Worm (Caenorhabditis elegans) whole organism, mixed stage, embryonic: Measurements from ENCODE around the gene Y50D4B.6.

ENCODE experiments used
- M03D4.4 ChIP-seq: sonication (generic microtip); optimal IDR thresholded peaks from 2 replicates; lab custom pipeline; 2017; ENCODE audit warnings: mild to moderate bottlenecking, missing genetic modification characterization, missing compliant biosample characterization
- bed-3 ChIP-seq: fragments of 200-800 bp; sonication (Bioruptor generic); optimal IDR thresholded peaks from 3 replicates; lab custom pipeline; 2018; ENCODE audit warnings: mild to moderate bottlenecking, missing genetic modification characterization, moderate library complexity, missing compliant biosample characterization
- ceh-43 ChIP-seq: fragments of 200-800 bp; sonication (Bioruptor generic); optimal IDR thresholded peaks from 2 replicates; lab custom pipeline; 2018; ENCODE audit warnings: mild to moderate bottlenecking, missing genetic modification characterization, moderate library complexity, missing compliant biosample characterization
- ceh-83 ChIP-seq: fragments of 200-800 bp; sonication (Bioruptor generic); optimal IDR thresholded peaks from 2 replicates; lab custom pipeline; 2018; ENCODE audit warnings: mild to moderate bottlenecking, missing genetic modification characterization, missing compliant biosample characterization
- ces-1 ChIP-seq: fragments of 150-350 bp; optimal IDR thresholded peaks from 2 replicates; lab custom pipeline; 2014; ENCODE audit warnings: missing biosample characterization, missing genetic modification reagents, missing genetic modification characterization
- cnd-1 ChIP-seq: fragments of 200-800 bp; sonication (Bioruptor generic); optimal IDR thresholded peaks from 2 replicates; lab custom pipeline; 2018; ENCODE audit warnings: mild to moderate bottlenecking, missing genetic modification characterization, missing compliant biosample characterization
- drap-1 ChIP-seq: fragments of 200-800 bp; sonication (Bioruptor generic); optimal IDR thresholded peaks from 3 replicates; lab custom pipeline; 2018; ENCODE audit warnings: mild to moderate bottlenecking, missing genetic modification characterization, missing compliant biosample characterization
- elt-1 ChIP-seq: sonication (generic microtip); optimal IDR thresholded peaks from 2 replicates; lab custom pipeline; 2017; ENCODE audit warnings: missing genetic modification characterization, mild to moderate bottlenecking, missing compliant biosample characterization, antibody characterized with exemption, moderate library complexity, borderline replicate concordance; ENCODE audit not compliant: insufficient read depth
- elt-3 ChIP-seq: fragments of 150-350 bp; optimal IDR thresholded peaks from 2 replicates; lab custom pipeline; 2014; ENCODE audit warnings: missing biosample characterization, missing genetic modification characterization
- flh-1 ChIP-seq: fragments of 200-800 bp; sonication (Bioruptor generic); optimal IDR thresholded peaks from 2 replicates; lab custom pipeline; 2018; ENCODE audit warnings: mild to moderate bottlenecking, missing genetic modification characterization, moderate library complexity, missing compliant biosample characterization
- hlh-1 ChIP-seq: fragments of 150-350 bp; optimal IDR thresholded peaks from 2 replicates; lab custom pipeline; 2014; ENCODE audit warnings: missing biosample characterization, missing genetic modification reagents, missing genetic modification characterization
- lin-13 ChIP-seq: fragments of 150-350 bp; optimal IDR thresholded peaks from 2 replicates; lab custom pipeline; 2014; ENCODE audit warnings: missing biosample characterization, missing genetic modification characterization
- lin-32 ChIP-seq: fragments of 200-800 bp; sonication (Bioruptor generic); optimal IDR thresholded peaks from 2 replicates; lab custom pipeline; 2018; ENCODE audit warnings: mild to moderate bottlenecking, missing genetic modification characterization, missing compliant biosample characterization
- lsy-2 ChIP-seq: fragments of 150-350 bp; optimal IDR thresholded peaks from 2 replicates; lab custom pipeline; 2014; ENCODE audit warnings: missing biosample characterization, missing genetic modification characterization
- mab-5 ChIP-seq: fragments of 150-350 bp; optimal IDR thresholded peaks from 2 replicates; lab custom pipeline; 2014; ENCODE audit warnings: missing biosample characterization, missing genetic modification characterization
- mep-1 ChIP-seq: fragments of 150-350 bp; optimal IDR thresholded peaks from 2 replicates; lab custom pipeline; 2017; ENCODE audit warnings: missing biosample characterization, missing genetic modification reagents, missing genetic modification characterization, inconsistent platforms
- mls-2 ChIP-seq: sonication (generic microtip); optimal IDR thresholded peaks from 2 replicates; lab custom pipeline; 2016; ENCODE audit warnings: mild to moderate bottlenecking, missing genetic modification characterization, moderate library complexity, missing compliant biosample characterization
- nhr-12 ChIP-seq: fragments of 150-350 bp; optimal IDR thresholded peaks from 2 replicates; lab custom pipeline; 2014; ENCODE audit warnings: missing biosample characterization, missing genetic modification characterization
- nhr-2 ChIP-seq: fragments of 150-350 bp; optimal IDR thresholded peaks from 2 replicates; lab custom pipeline; 2014; ENCODE audit warnings: missing biosample characterization, missing genetic modification characterization
- nhr-237 ChIP-seq: fragments of 150-350 bp; optimal IDR thresholded peaks from 2 replicates; lab custom pipeline; 2014; ENCODE audit warnings: missing biosample characterization, missing genetic modification characterization
- nhr-28 ChIP-seq: fragments of 150-350 bp; optimal IDR thresholded peaks from 2 replicates; lab custom pipeline; 2014; ENCODE audit warnings: missing biosample characterization, missing genetic modification characterization
- sem-2 ChIP-seq: fragments of 200-800 bp; sonication (Bioruptor generic); optimal IDR thresholded peaks from 2 replicates; lab custom pipeline; 2018; ENCODE audit warnings: mild to moderate bottlenecking, missing genetic modification characterization, missing compliant biosample characterization
- snpc-4 ChIP-seq: fragments of 150-350 bp; optimal IDR thresholded peaks from 2 replicates; lab custom pipeline; 2014; ENCODE audit warnings: missing biosample characterization, missing genetic modification characterization
- tbx-8 ChIP-seq: fragments of 200-800 bp; sonication (Bioruptor generic); optimal IDR thresholded peaks from 2 replicates; lab custom pipeline; 2018; ENCODE audit warnings: mild to moderate bottlenecking, missing genetic modification characterization, moderate library complexity, missing compliant biosample characterization
- unc-39 ChIP-seq: fragments of 150-350 bp; optimal IDR thresholded peaks from 2 replicates; lab custom pipeline; 2014; ENCODE audit warnings: missing biosample characterization, missing genetic modification characterization
- unc-62 ChIP-seq: fragments of 150-350 bp; optimal IDR thresholded peaks from 2 replicates; lab custom pipeline; 2014; ENCODE audit warnings: missing biosample characterization, missing genetic modification reagents, missing genetic modification characterization
- zip-8 ChIP-seq: fragments of 150-350 bp; optimal IDR thresholded peaks from 2 replicates; lab custom pipeline; 2014; ENCODE audit warnings: missing biosample characterization, missing genetic modification characterization
- ztf-11 ChIP-seq: fragments of 150-350 bp; optimal IDR thresholded peaks from 2 replicates; lab custom pipeline; 2014; ENCODE audit warnings: missing biosample characterization, missing genetic modification characterization

Gene Y50D4B.6

ce11 chrV:1112180-1112579 lies 28.1 kb downstream of the Y50D4B.6 start:
- no peak for TF ChIP-seq hlh-1 (tag; lab: Kevin White, UChicago)
- TF ChIP-seq snpc-4 (tag; lab: Kevin White, UChicago) = no peak
- TF ChIP-seq mep-1 (tag; lab: Kevin White, UChicago) = no peak
- TF ChIP-seq flh-1 = no peak
- TF ChIP-seq nhr-12 = no peak
- TF ChIP-seq nhr-28 (tag; lab: Kevin White, UChicago) = no peak
- TF ChIP-seq ztf-11 (tag; lab: Kevin White, UChicago) = no peak
- TF ChIP-seq elt-1 (tag; lab: Kevin White, UChicago) = no peak
- TF ChIP-seq zip-8 = no peak
- TF ChIP-seq M03D4.4 = no peak
- TF ChIP-seq unc-62 (GFP tag; lab: Kevin White, UChicago) = no peak
- TF ChIP-seq ceh-83 (GFP tag; lab: Kevin White, UChicago) = no peak
- no peak for TF ChIP-seq unc-39 (tag; lab: Kevin White, UChicago)
- TF ChIP-seq ceh-43 (GFP tag; lab: Kevin White, UChicago) = no peak
- TF ChIP-seq lin-13 (tag; lab: Kevin White, UChicago) = no peak
- no peak for TF ChIP-seq bed-3 (GFP tag; lab: Kevin White, UChicago)
- no peak for TF ChIP-seq mls-2
- no peak for TF ChIP-seq nhr-2

DNA sequence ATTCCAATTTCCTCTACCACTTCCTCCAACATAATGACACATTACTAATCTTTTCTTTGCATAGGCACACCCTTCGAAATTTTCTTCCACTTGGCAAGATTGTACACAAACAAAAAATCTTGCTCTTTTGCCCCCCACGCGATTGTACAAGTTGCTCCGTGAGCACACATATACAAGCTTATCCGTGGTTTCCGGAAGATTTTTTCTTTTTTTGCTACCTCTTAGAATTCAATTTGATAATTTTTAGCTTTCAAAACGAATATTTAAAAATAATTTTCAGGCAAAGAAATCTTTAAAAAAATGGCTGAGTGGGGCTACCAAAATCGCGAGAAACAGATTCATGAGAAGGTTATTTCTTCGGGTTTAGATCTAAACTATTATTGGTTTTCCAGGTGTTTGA lies 28.5 kb downstream of the Y50D4B.6 start, which contains the start of gene Y50D4B.1:
Y50D4B.1 (plus strand) TSS at position 301 of the 400 bp plus-strand sequence.
- no peak for TF ChIP-seq flh-1
- TF ChIP-seq ceh-43 (GFP tag; lab: Kevin White, UChicago) = no peak
- TF ChIP-seq, all 35 proteins: peak for 0

DNA sequence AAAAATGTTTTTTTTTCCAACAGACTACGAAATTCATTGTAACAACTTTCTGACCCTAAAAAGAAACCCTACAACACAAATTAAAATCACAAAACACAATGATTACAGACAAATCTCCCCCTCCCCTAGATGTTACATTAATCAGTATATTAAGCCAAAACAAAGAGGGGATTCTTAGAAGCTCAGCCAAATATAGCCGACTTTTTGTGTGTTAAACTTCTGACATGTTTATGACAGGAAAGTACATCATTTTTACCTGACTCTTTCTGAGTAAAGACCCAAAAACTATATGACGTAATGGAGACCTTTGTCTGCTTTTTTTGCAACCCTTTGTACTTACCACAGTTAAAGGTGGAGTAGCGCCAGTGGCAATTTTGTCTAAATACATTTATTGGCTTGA lies 36.0 kb downstream of the Y50D4B.6 start:
- TF ChIP-seq nhr-237 (no peak), ces-1 (GFP tag; lab: Kevin White, UChicago) (no peak), lin-13 (tag; lab: Kevin White, UChicago) (no peak), tbx-8 (no peak), lsy-2 (tag; lab: Kevin White, UChicago) (no peak), cnd-1 (tag; lab: Kevin White, UChicago) (no peak), unc-62 (GFP tag; lab: Kevin White, UChicago) (no peak), nhr-2 (no peak), nhr-12 (no peak), sem-2 (GFP tag; lab: Kevin White, UChicago) (no peak), M03D4.4 (no peak), elt-3 (no peak), mep-1 (tag; lab: Kevin White, UChicago) (no peak), mab-5 (no peak)
- TF ChIP-seq, all 35 proteins: peak for 0

DNA sequence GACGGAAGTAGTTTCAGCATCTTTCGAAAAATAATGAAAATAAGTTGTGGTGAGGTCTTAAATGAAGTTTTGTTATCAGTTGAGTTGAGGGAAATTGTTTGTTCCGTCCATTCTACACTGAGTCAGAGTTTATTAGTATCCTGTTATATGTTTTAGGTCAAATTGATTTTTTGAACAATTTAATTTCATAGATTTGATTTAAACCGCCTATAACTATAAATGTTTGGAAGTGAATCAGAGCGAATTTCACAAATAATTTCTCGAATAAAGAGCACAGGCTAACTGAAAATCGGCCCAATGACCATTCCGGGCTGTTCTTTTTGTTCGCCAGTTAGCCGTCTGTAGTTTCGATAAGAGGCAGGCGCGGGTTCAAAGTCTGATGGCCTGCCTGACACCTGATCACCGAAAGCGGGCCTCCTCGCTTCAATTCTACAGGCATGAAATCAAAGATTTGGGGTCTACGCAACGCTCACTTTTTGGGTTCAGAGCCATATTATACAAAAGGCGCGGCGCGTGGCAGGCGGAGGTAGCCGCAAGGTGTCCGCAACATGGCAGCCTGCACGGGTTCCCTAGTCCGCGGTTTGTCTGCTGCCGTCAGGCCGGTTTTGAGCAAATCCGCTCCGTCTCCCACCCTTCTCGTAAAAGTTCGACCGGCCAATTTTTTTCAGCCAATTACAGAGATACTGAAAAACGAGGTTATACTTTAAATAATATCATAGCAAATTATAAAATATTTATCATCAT lies 47.9 kb downstream of the Y50D4B.6 start, which contains the start of gene W07B8.4:
W07B8.4 (minus strand) TSS at position 51 of the 744 bp plus-strand sequence.
- TF ChIP-seq tbx-8 (no peak), nhr-237 (no peak), ceh-43 (GFP tag; lab: Kevin White, UChicago) (no peak), ceh-83 (GFP tag; lab: Kevin White, UChicago) (no peak), sem-2 (GFP tag; lab: Kevin White, UChicago) (no peak), elt-3 (no peak), lin-32 (GFP tag; lab: Kevin White, UChicago) (no peak), nhr-2 (no peak), nhr-28 (tag; lab: Kevin White, UChicago) (no peak), elt-1 (tag; lab: Kevin White, UChicago) (no peak), cnd-1 (tag; lab: Kevin White, UChicago) (no peak), snpc-4 (tag; lab: Kevin White, UChicago) (no peak)

ce11 chrV:1133223-1133622 lies 49.1 kb downstream of the Y50D4B.6 start:
- TF ChIP-seq snpc-4 (tag; lab: Kevin White, UChicago) = no peak
- no peak for TF ChIP-seq tbx-8
- no peak for TF ChIP-seq unc-39 (tag; lab: Kevin White, UChicago)
- TF ChIP-seq ceh-83 (GFP tag; lab: Kevin White, UChicago) = no peak
- TF ChIP-seq M03D4.4 = no peak
- TF ChIP-seq mab-5 = no peak
- no peak for TF ChIP-seq unc-62 (GFP tag; lab: Kevin White, UChicago)
- TF ChIP-seq drap-1 = no peak
